Worm (Caenorhabditis elegans) whole organism, L2 larva: Measurements from ENCODE around the gene prdh-1.

Experiments used
- aly-2 ChIP-seq: fragments of 150-350 bp; optimal IDR thresholded peaks from 2 replicates; lab custom pipeline; 2014; ENCODE audit warnings: missing biosample characterization, missing genetic modification characterization
- lin-39 ChIP-seq: fragments of 150-350 bp; optimal IDR thresholded peaks from 2 replicates; lab custom pipeline; 2014; ENCODE audit warnings: missing biosample characterization, missing genetic modification reagents, missing genetic modification characterization
- nhr-11 ChIP-seq: fragments of 150-350 bp; optimal IDR thresholded peaks from 2 replicates; lab custom pipeline; 2014; ENCODE audit warnings: missing biosample characterization, missing genetic modification characterization
- nhr-237 ChIP-seq: fragments of 150-350 bp; optimal IDR thresholded peaks from 2 replicates; lab custom pipeline; 2014; ENCODE audit warnings: missing biosample characterization, missing genetic modification characterization
- nhr-6 ChIP-seq: fragments of 150-350 bp; optimal IDR thresholded peaks from 2 replicates; lab custom pipeline; 2014; ENCODE audit warnings: missing biosample characterization, missing genetic modification characterization

- TF ChIP-seq nhr-237: no peak
- TF ChIP-seq lin-39 (tag; lab: Kevin White, UChicago): no peak
- TF ChIP-seq nhr-11: no peak
- no peak for TF ChIP-seq aly-2
- TF ChIP-seq nhr-6 (tag; lab: Kevin White, UChicago): no peak
Observed at ce11 chrIV:13883922-13884321, 7.5 kb upstream of the prdh-1 start.
